Fruit fly (Drosophila melanogaster) whole organism, embryonic: ENCODE data around the gene Arp8.
A peak's percentile ranks its signal among the peaks of the same experiment; 100 is the strongest.

ENCODE experiments used
- Abd-B ChIP-seq: fragments of 200-800 bp; sonication (Bioruptor generic); optimal IDR thresholded peaks from 2 replicates; lab custom pipeline; 2018; ENCODE audit warnings: missing biosample characterization, mild to moderate bottlenecking, missing genetic modification characterization, moderate library complexity
- Aef1 ChIP-seq: fragments of 200-800 bp; sonication (Bioruptor generic); IDR thresholded peaks from 3 replicates; pipeline ENCODE4 v1.3.6; 2022; ENCODE audit warnings: missing biosample characterization, missing genetic modification characterization
- B-H1 ChIP-seq: fragments of 200-800 bp; sonication (Bioruptor generic); IDR thresholded peaks from 3 replicates; pipeline ENCODE4 v1.3.6; 2022; ENCODE audit warnings: missing biosample characterization, missing genetic modification characterization
- CG10366 ChIP-seq: fragments of 200-800 bp; sonication (Bioruptor generic); IDR thresholded peaks from 2 replicates; pipeline ENCODE4 v1.3.6; 2022; ENCODE audit warnings: missing biosample characterization, missing genetic modification characterization
- CG10431 ChIP-seq: fragments of 200-800 bp; sonication (Bioruptor generic); optimal IDR thresholded peaks from 3 replicates; lab custom pipeline; 2018; ENCODE audit warnings: missing biosample characterization, mild to moderate bottlenecking, missing genetic modification characterization
- CG11560 ChIP-seq: fragments of 200-800 bp; sonication (Bioruptor generic); IDR thresholded peaks from 3 replicates; pipeline ENCODE4 v1.3.6; 2022; ENCODE audit warnings: missing biosample characterization, missing genetic modification characterization
- CG12659 ChIP-seq: fragments of 200-800 bp; sonication (Bioruptor generic); optimal IDR thresholded peaks from 3 replicates; lab custom pipeline; 2017; ENCODE audit warnings: mild to moderate bottlenecking, missing biosample characterization, missing genetic modification reagents, missing genetic modification characterization
- CG13424 ChIP-seq: fragments of 200-800 bp; sonication (Bioruptor generic); optimal IDR thresholded peaks from 2 replicates; lab custom pipeline; 2019; ENCODE audit warnings: missing biosample characterization, mild to moderate bottlenecking, missing genetic modification characterization, moderate library complexity
- CG14014 ChIP-seq: fragments of 200-800 bp; sonication (Bioruptor generic); IDR thresholded peaks from 2 replicates; pipeline ENCODE4 v1.3.6; 2022; ENCODE audit warnings: missing biosample characterization, missing genetic modification characterization
- CG14667 ChIP-seq: fragments of 200-800 bp; sonication (Bioruptor generic); IDR thresholded peaks from 2 replicates; pipeline ENCODE4 v1.3.6; 2022; ENCODE audit warnings: missing biosample characterization, missing genetic modification characterization
- CG15073 ChIP-seq: fragments of 200-800 bp; sonication (Bioruptor generic); optimal IDR thresholded peaks from 2 replicates; lab custom pipeline; 2016; ENCODE audit warnings: missing biosample characterization, missing genetic modification characterization
- CG15601 ChIP-seq: fragments of 200-800 bp; sonication (Bioruptor generic); optimal IDR thresholded peaks from 3 replicates; lab custom pipeline; 2019; ENCODE audit warnings: missing biosample characterization, mild to moderate bottlenecking, missing genetic modification characterization, moderate library complexity
- CG15696 ChIP-seq: fragments of 200-800 bp; sonication (Bioruptor generic); optimal IDR thresholded peaks from 2 replicates; lab custom pipeline; 2019; ENCODE audit warnings: missing biosample characterization, mild to moderate bottlenecking, missing genetic modification characterization, moderate library complexity
- CG1792 ChIP-seq: fragments of 200-800 bp; sonication (Bioruptor generic); optimal IDR thresholded peaks from 2 replicates; lab custom pipeline; 2016; ENCODE audit warnings: missing biosample characterization, missing genetic modification characterization
- CG2116 ChIP-seq: fragments of 200-800 bp; sonication (Bioruptor generic); optimal IDR thresholded peaks from 3 replicates; lab custom pipeline; 2018; ENCODE audit warnings: missing biosample characterization, mild to moderate bottlenecking, missing genetic modification characterization
- CG30020 ChIP-seq: fragments of 200-800 bp; optimal IDR thresholded peaks from 2 replicates; lab custom pipeline; 2019; ENCODE audit warnings: missing biosample characterization, mild to moderate bottlenecking, missing genetic modification characterization, moderate library complexity
- CG30431 ChIP-seq: fragments of 200-800 bp; sonication (Bioruptor generic); optimal IDR thresholded peaks from 2 replicates; lab custom pipeline; 2017; ENCODE audit warnings: missing biosample characterization, missing genetic modification characterization
- CG7271 ChIP-seq: fragments of 200-800 bp; sonication (Bioruptor generic); optimal IDR thresholded peaks from 2 replicates; lab custom pipeline; 2018; ENCODE audit warnings: missing biosample characterization, mild to moderate bottlenecking, missing genetic modification characterization, moderate library complexity
- CG7357 ChIP-seq: fragments of 200-800 bp; sonication (Bioruptor generic); IDR thresholded peaks from 3 replicates; pipeline ENCODE4 v1.3.6; 2022; ENCODE audit warnings: missing biosample characterization, missing genetic modification characterization
- Doc2 ChIP-seq: fragments of 200-800 bp; sonication (Bioruptor generic); IDR thresholded peaks from 2 replicates; pipeline ENCODE4 v1.3.6; 2022; ENCODE audit warnings: missing biosample characterization, missing genetic modification characterization
- Dp ChIP-seq: fragments of 200-800 bp; sonication (Bioruptor generic); optimal IDR thresholded peaks from 2 replicates; lab custom pipeline; 2018; ENCODE audit warnings: missing biosample characterization, mild to moderate bottlenecking, missing genetic modification characterization, moderate library complexity
- E2f2 ChIP-seq: fragments of 200-800 bp; sonication (Bioruptor generic); IDR thresholded peaks from 2 replicates; pipeline ENCODE4 v1.3.6; 2022; ENCODE audit warnings: missing biosample characterization, missing genetic modification characterization
- Ets65A ChIP-seq: fragments of 200-800 bp; sonication (Bioruptor generic); peaks from one replicate; lab custom pipeline; 2016; ENCODE audit warnings: missing biosample characterization, missing genetic modification characterization
- Ets97D ChIP-seq: fragments of 200-800 bp; sonication (Bioruptor generic); optimal IDR thresholded peaks from 3 replicates; lab custom pipeline; 2016; ENCODE audit warnings: missing biosample characterization, missing genetic modification characterization
- Fer2 ChIP-seq: fragments of 200-800 bp; sonication (Bioruptor generic); optimal IDR thresholded peaks from 2 replicates; lab custom pipeline; 2018; ENCODE audit warnings: missing biosample characterization, mild to moderate bottlenecking, missing genetic modification characterization, moderate library complexity
- HHEX ChIP-seq: fragments of 200-800 bp; sonication (Bioruptor generic); optimal IDR thresholded peaks from 3 replicates; lab custom pipeline; 2017; ENCODE audit warnings: missing biosample characterization, mild to moderate bottlenecking, missing genetic modification characterization, missing genetic modification reagents
- Hr3 ChIP-seq: fragments of 200-800 bp; sonication (Bioruptor generic); optimal IDR thresholded peaks from 3 replicates; lab custom pipeline; 2016; ENCODE audit warnings: missing biosample characterization, missing genetic modification characterization
- Hr78 ChIP-seq, 2 experiments: fragments of 200-800 bp in 1 of 2; fragments of >200 bp in 1 of 2; sonication (Bioruptor generic) in 1 of 2; optimal IDR thresholded peaks; 2 replicates each; lab custom pipeline; 2017 to 2019; ENCODE audit warnings: missing biosample characterization in 2 of 2, missing genetic modification characterization in 2 of 2, mild to moderate bottlenecking in 1 of 2, moderate library complexity in 1 of 2
- Pdp1 ChIP-seq, 2 experiments: fragments of 200-800 bp; sonication (Bioruptor generic); optimal IDR thresholded peaks; 3 replicates each; lab custom pipeline; 2016; ENCODE audit warnings: missing biosample characterization in 2 of 2, missing genetic modification characterization in 2 of 2, mild to moderate bottlenecking in 1 of 2, moderate library complexity in 1 of 2
- Poxn ChIP-seq: fragments of 200-800 bp; sonication (Bioruptor generic); IDR thresholded peaks from 2 replicates; pipeline ENCODE4 v1.3.6; 2022; ENCODE audit warnings: missing biosample characterization, missing genetic modification characterization
- Side ChIP-seq: fragments of 200-800 bp; sonication (Bioruptor generic); optimal IDR thresholded peaks from 2 replicates; lab custom pipeline; 2016; ENCODE audit warnings: missing biosample characterization, missing genetic modification characterization
- Six4 ChIP-seq: fragments of 200-800 bp; sonication (Bioruptor generic); optimal IDR thresholded peaks from 2 replicates; lab custom pipeline; 2016; ENCODE audit warnings: missing biosample characterization, missing genetic modification characterization
- Stat92E ChIP-seq, 3 experiments: fragments of >200 bp in 2 of 3; fragments of 200-800 bp in 1 of 3; sonication (Bioruptor generic) in 1 of 3; optimal IDR thresholded peaks; 2 replicates each; lab custom pipeline; 2017 to 2019; ENCODE audit warnings: missing biosample characterization in 3 of 3, missing genetic modification characterization in 3 of 3, mild to moderate bottlenecking in 1 of 3, moderate library complexity in 1 of 3
- ash1 ChIP-seq: fragments of 200-800 bp; sonication (Bioruptor generic); optimal IDR thresholded peaks from 2 replicates; lab custom pipeline; 2018; ENCODE audit warnings: missing biosample characterization, mild to moderate bottlenecking, missing genetic modification characterization
- chif ChIP-seq, 2 experiments: fragments of 200-800 bp; sonication (Bioruptor generic); optimal IDR thresholded peaks; 3 replicates each; lab custom pipeline; 2016; ENCODE audit warnings: missing biosample characterization in 2 of 2, missing genetic modification characterization in 2 of 2
- croc ChIP-seq: fragments of 200-800 bp; sonication (Bioruptor generic); conservative IDR thresholded peaks from 3 replicates; pipeline ENCODE4 v1.3.6; 2022; ENCODE audit warnings: missing biosample characterization, missing genetic modification characterization
- fd96Cb ChIP-seq: fragments of 200-800 bp; sonication (Bioruptor generic); optimal IDR thresholded peaks from 2 replicates; lab custom pipeline; 2018; ENCODE audit warnings: missing biosample characterization, mild to moderate bottlenecking, missing genetic modification characterization, moderate library complexity
- hbn ChIP-seq: fragments of 200-800 bp; sonication (Bioruptor generic); IDR thresholded peaks from 2 replicates; pipeline ENCODE4 v1.3.6; 2022; ENCODE audit warnings: missing biosample characterization, missing genetic modification characterization; ENCODE audit not compliant: partially characterized antibody
- kah ChIP-seq: fragments of 200-800 bp; sonication (Bioruptor generic); optimal IDR thresholded peaks from 2 replicates; lab custom pipeline; 2018; ENCODE audit warnings: missing biosample characterization, mild to moderate bottlenecking, missing genetic modification characterization
- kni ChIP-seq: fragments of 200-800 bp; sonication (Bioruptor generic); optimal IDR thresholded peaks from 3 replicates; lab custom pipeline; 2017; ENCODE audit warnings: mild to moderate bottlenecking, missing biosample characterization, missing genetic modification reagents, missing genetic modification characterization
- oc ChIP-seq: fragments of 200-800 bp; sonication (Bioruptor generic); optimal IDR thresholded peaks from 2 replicates; lab custom pipeline; 2018; ENCODE audit warnings: missing biosample characterization, mild to moderate bottlenecking, missing genetic modification characterization, moderate library complexity
- org-1 ChIP-seq: fragments of 200-800 bp; sonication (Bioruptor generic); optimal IDR thresholded peaks from 2 replicates; lab custom pipeline; 2017; ENCODE audit warnings: missing biosample characterization, missing genetic modification characterization
- p53 ChIP-seq: fragments of 200-800 bp; sonication (Bioruptor generic); optimal IDR thresholded peaks from 2 replicates; lab custom pipeline; 2016; ENCODE audit warnings: missing biosample characterization, missing genetic modification characterization
- prd ChIP-seq, 3 experiments: fragments of >200 bp in 2 of 3; fragments of 200-800 bp in 1 of 3; sonication (Bioruptor generic) in 1 of 3; optimal IDR thresholded peaks in 2 of 3; IDR thresholded peaks in 1 of 3; 2 replicates in 2 of 3; 3 replicates in 1 of 3; pipeline versions ENCODE4 v1.3.6 to Lab custom; 2017 to 2022; ENCODE audit warnings: missing biosample characterization in 1 of 3, missing genetic modification characterization in 1 of 3
- rib ChIP-seq: fragments of 200-800 bp; sonication (Bioruptor generic); IDR thresholded peaks from 2 replicates; pipeline ENCODE4 v1.3.6; 2022; ENCODE audit warnings: missing biosample characterization, missing genetic modification characterization
- sens-2 ChIP-seq: fragments of 200-800 bp; sonication (Bioruptor generic); IDR thresholded peaks from 2 replicates; pipeline ENCODE4 v1.3.6; 2022; ENCODE audit warnings: missing biosample characterization, missing genetic modification characterization
- so ChIP-seq: fragments of 200-800 bp; sonication (Bioruptor generic); IDR thresholded peaks from 3 replicates; pipeline ENCODE4 v1.3.6; 2022; ENCODE audit warnings: missing biosample characterization, missing genetic modification characterization
- stwl ChIP-seq: fragments of 200-800 bp; sonication (Bioruptor generic); optimal IDR thresholded peaks from 3 replicates; lab custom pipeline; 2018; ENCODE audit warnings: missing biosample characterization, mild to moderate bottlenecking, missing genetic modification characterization, moderate library complexity
- sug ChIP-seq: fragments of 200-800 bp; optimal IDR thresholded peaks from 2 replicates; lab custom pipeline; 2019; ENCODE audit warnings: missing biosample characterization, mild to moderate bottlenecking, missing genetic modification characterization, moderate library complexity
- toy ChIP-seq: fragments of 200-800 bp; sonication (Bioruptor generic); IDR thresholded peaks from 2 replicates; pipeline ENCODE4 v1.3.6; 2022; ENCODE audit warnings: missing biosample characterization, missing genetic modification characterization

The Arp8 gene

DNA sequence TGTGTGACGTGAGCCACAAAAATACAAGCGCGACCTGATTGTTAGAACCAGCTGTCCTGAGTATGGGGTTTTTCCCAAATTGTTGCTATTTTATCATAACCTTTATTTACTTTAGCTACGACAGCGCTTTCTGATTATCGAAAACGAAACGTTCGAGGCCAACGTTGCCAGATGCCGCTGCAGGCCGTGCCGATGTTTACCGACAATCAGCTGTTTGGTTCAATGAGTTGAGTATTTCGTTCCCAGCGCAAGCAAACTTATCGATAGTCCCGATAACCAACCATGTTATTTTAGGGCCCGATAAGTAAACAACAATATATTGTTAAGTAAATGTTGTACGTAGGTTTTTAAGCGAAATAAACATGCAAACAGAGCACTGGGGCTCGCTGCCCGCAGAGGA is 10.4 kb downstream of the Arp8 start, which contains the start of the genes CG15814 and Spt7 (continued):
- TF ChIP-seq kni (peak; percentile 42), CG14667 (GFP tag; lab: Robert Waterston, UW) (no peak), CG30020 (tag; lab: Kevin White, UChicago) (peak; percentile 32), CG7271 (tag; lab: Kevin White, UChicago) (no peak), CG11560 (tag; lab: Robert Waterston, UW) (no peak), Dp (GFP tag; lab: Kevin White, UChicago) (peak; percentile 54), CG15601 (tag; lab: Kevin White, UChicago) (peak; percentile 40), Aef1 (GFP tag; lab: Robert Waterston, UW) (no peak), Hr78 (GFP tag; optimal IDR thresholded peaks at IDR 0.05; lab: Kevin White, UChicago) (no peak), croc (GFP tag; lab: Robert Waterston, UW) (peak; percentile 58; the same call in 2 of the 3 replicates), Ets97D (peak; percentile 47), rib (GFP tag; lab: Robert Waterston, UW) (no peak), CG15073 (GFP tag; lab: Kevin White, UChicago) (no peak), CG10366 (GFP tag; lab: Robert Waterston, UW) (no peak), CG2116 (GFP tag; lab: Kevin White, UChicago) (peak; percentile 83), ash1 (GFP tag; lab: Kevin White, UChicago) (no peak), Hr3 (GFP tag; lab: Kevin White, UChicago) (no peak), CG13424 (tag; lab: Kevin White, UChicago) (peak; percentile 31), Side (no peak), kah (GFP tag; lab: Kevin White, UChicago) (no peak), Poxn (GFP tag; lab: Robert Waterston, UW) (no peak), sug (tag; lab: Kevin White, UChicago) (peak; percentile 40), Abd-B (GFP tag; lab: Kevin White, UChicago) (peak; percentile 24), fd96Cb (tag; lab: Kevin White, UChicago) (no peak), CG7357 (GFP tag; lab: Robert Waterston, UW) (no peak), chif (GFP tag; optimal IDR thresholded peaks at IDR 0.05; lab: Kevin White, UChicago) (peak in 1 of 2 experiments; percentile 35), sens-2 (GFP tag; lab: Robert Waterston, UW) (no peak), prd (optimal IDR thresholded peaks at IDR 0.05; lab: Kevin White, UChicago) (no peak), prd (GFP tag; IDR thresholded peaks at IDR 0.05; lab: Robert Waterston, UW) (0 out of 3 replicates have a peak, but pooled peaks have one; percentile 34), Pdp1 (GFP tag; optimal IDR thresholded peaks at IDR 0.05; lab: Kevin White, UChicago) (peak in 1 of 2 experiments; percentile 53), Ets65A (GFP tag; lab: Kevin White, UChicago) (no peak), CG15696 (tag; lab: Kevin White, UChicago) (peak; percentile 41), p53 (GFP tag; lab: Kevin White, UChicago) (no peak), Six4 (GFP tag; lab: Kevin White, UChicago) (no peak), E2f2 (GFP tag; lab: Robert Waterston, UW) (peak; percentile 58), HHEX (GFP tag; lab: Kevin White, UChicago) (peak; percentile 30), Fer2 (tag; lab: Kevin White, UChicago) (no peak), CG1792 (GFP tag; lab: Kevin White, UChicago) (peak; percentile 34), so (GFP tag; lab: Robert Waterston, UW) (no peak), toy (GFP tag; lab: Robert Waterston, UW) (no peak), B-H1 (GFP tag; lab: Robert Waterston, UW) (peak; percentile 11; the same call in 1 of the 3 replicates), Stat92E (GFP tag; optimal IDR thresholded peaks at IDR 0.05; lab: Kevin White, UChicago) (no peak), CG14014 (GFP tag; lab: Robert Waterston, UW) (peak; percentile 18; the same call in 1 of the 2 replicates), stwl (tag; lab: Kevin White, UChicago) (peak; percentile 60), CG10431 (GFP tag; lab: Kevin White, UChicago) (no peak), hbn (GFP tag; lab: Robert Waterston, UW) (peak; percentile 84), oc (tag; lab: Kevin White, UChicago) (no peak), Doc2 (GFP tag; lab: Robert Waterston, UW) (no peak), org-1 (GFP tag; lab: Kevin White, UChicago) (no peak), CG12659 (peak; percentile 67), CG30431 (GFP tag; lab: Kevin White, UChicago) (no peak)
